Fruit fly (Drosophila melanogaster): ENCODE measurements around the gene Fic.

dm6 chr2L:6379197-6379596 lies 44.9 kb upstream of the Fic start:
- TF ChIP-seq CG15336 (GFP tag; IDR thresholded peaks at IDR 0.05) (no peak), Hr39 (GFP tag; optimal IDR thresholded peaks at IDR 0.05) (peak; percentile 0), CG11294 (GFP tag; IDR thresholded peaks at IDR 0.05) (no peak), Blimp-1 (GFP tag; optimal IDR thresholded peaks at IDR 0.05) (no peak), spab (GFP tag; optimal IDR thresholded peaks at IDR 0.05) (no peak), esn (GFP tag; optimal IDR thresholded peaks at IDR 0.05) (no peak), CG8119 (GFP tag; IDR thresholded peaks at IDR 0.05) (no peak), CG11762 (GFP tag; optimal IDR thresholded peaks at IDR 0.05; ENCODE audit: insufficient read depth) (no peak), CG10631 (GFP tag; optimal IDR thresholded peaks at IDR 0.05) (no peak), pdm3 (GFP tag; optimal IDR thresholded peaks at IDR 0.05) (no peak), Hr4 (GFP tag; optimal IDR thresholded peaks at IDR 0.05) (no peak), Sox15 (GFP tag; optimal IDR thresholded peaks at IDR 0.05) (no peak)
